Fruit fly (Drosophila melanogaster) whole organism, prepupa: ENCODE results near the gene CG6125.

Experiments
- CG6854 ChIP-seq: fragments of 200-800 bp; sonication (Bioruptor generic); optimal IDR thresholded peaks from 2 replicates; lab custom pipeline; 2017; ENCODE audit warnings: missing biosample characterization, mild to moderate bottlenecking, missing genetic modification characterization
- CG8632 ChIP-seq: fragments of 200-800 bp; sonication (Bioruptor generic); optimal IDR thresholded peaks from 3 replicates; lab custom pipeline; 2016; ENCODE audit warnings: missing biosample characterization, missing genetic modification characterization
- Lpt ChIP-seq: fragments of 200-800 bp; sonication (Bioruptor generic); optimal IDR thresholded peaks from 3 replicates; lab custom pipeline; 2016; ENCODE audit warnings: missing biosample characterization, missing genetic modification characterization
- acj6 ChIP-seq: fragments of 200-800 bp; sonication (Bioruptor generic); optimal IDR thresholded peaks from 3 replicates; lab custom pipeline; 2016; ENCODE audit warnings: missing biosample characterization, missing genetic modification characterization
- lz ChIP-seq: fragments of 200-800 bp; sonication (Bioruptor generic); optimal IDR thresholded peaks from 3 replicates; lab custom pipeline; 2016; ENCODE audit warnings: missing biosample characterization, missing genetic modification characterization

DNA sequence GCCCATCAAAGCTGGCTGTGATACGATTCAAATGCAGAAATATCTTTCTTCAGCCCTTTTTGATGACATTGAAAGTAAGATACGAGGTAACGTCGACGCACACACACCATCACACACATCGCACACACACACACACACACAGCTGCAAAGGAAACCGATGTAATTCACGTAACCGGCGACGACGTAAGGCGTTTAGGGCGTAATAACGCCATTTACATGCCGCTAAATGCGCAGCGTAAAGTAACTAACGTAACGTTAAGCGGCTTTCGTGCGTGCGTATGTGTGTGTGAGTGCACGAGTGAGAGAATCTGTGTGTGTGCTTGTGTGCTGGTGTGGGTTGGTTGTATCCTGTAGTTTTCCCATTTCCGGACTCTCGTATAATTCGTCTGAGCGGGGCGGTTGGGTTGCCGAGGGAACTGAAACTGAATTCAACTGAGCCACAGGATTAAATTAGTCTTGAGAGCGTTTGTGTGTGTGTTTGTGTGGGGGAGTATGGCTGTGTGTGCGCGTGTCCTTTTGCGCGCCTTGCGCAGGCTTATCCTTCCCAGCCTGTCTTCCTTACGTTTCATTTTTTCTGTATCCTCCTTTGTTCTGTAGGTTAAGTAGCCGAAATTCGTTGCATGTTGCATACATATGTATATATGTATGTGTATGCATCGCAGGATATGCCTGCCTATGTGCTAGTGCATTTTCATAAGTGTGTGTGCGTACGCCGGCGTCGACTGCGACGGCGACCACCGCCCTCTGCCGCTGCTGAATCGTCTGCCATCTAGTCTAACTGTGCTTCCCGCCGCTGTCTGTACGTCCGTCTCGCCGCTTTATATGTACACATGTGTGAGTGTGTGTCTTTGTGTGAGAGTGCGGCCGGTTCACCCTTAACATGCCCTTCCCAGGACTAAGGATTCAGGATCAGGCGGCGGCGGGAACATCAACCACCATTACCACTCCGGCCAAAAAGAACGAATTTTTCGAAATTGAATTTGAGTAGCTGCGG lies 11.2 kb upstream of the CG6125 start:
- no peak for TF ChIP-seq Lpt (GFP tag; lab: Kevin White, UChicago)
- no peak for TF ChIP-seq CG8632 (GFP tag; lab: Kevin White, UChicago)
- no peak for TF ChIP-seq lz (GFP tag; lab: Kevin White, UChicago)
- no peak for TF ChIP-seq CG6854
- TF ChIP-seq acj6 (GFP tag; lab: Kevin White, UChicago) = no peak
